Worm (Caenorhabditis elegans): ENCODE data around the gene C17C3.3.

C17C3.3 gene

ce11 chrII:5543476-5544144 lies 17.9 kb upstream of the C17C3.3 start (continued):
- TF ChIP-seq cebp-1 (GFP tag; IDR thresholded peaks at IDR 0.05) (peak; percentile 69), cebp-1 (tag; optimal IDR thresholded peaks at IDR 0.05) (peak; percentile 95), attf-5 (GFP tag; optimal IDR thresholded peaks at IDR 0.05) (peak; percentile 87), lir-1 (GFP tag; conservative IDR thresholded peaks at IDR 0.05) (peak; percentile 89), Y79H2A.3 (GFP tag; conservative IDR thresholded peaks at IDR 0.05) (peak; percentile 68; the same call in 1 of the 2 replicates), mxl-1 (tag; optimal IDR thresholded peaks at IDR 0.05) (peak; percentile 65), nhr-80 (tag; optimal IDR thresholded peaks at IDR 0.05) (peak; percentile 45), die-1 (tag; optimal IDR thresholded peaks at IDR 0.05) (peak; percentile 64), D2030.7 (GFP tag; IDR thresholded peaks at IDR 0.05) (peak; percentile 78), dpff-1 (tag; optimal IDR thresholded peaks at IDR 0.05) (peak; percentile 97), ceh-40 (GFP tag; IDR thresholded peaks at IDR 0.05) (0 out of 2 replicates have a peak, but pooled peaks have one; percentile 79), ceh-58 (GFP tag; IDR thresholded peaks at IDR 0.05) (0 out of 2 replicates have a peak, but pooled peaks have one; percentile 12), C06A6.2 (GFP tag; conservative IDR thresholded peaks at IDR 0.05) (peak; percentile 96), nfyb-1 (GFP tag; IDR thresholded peaks at IDR 0.05) (peak; percentile 98)

ce11 chrII:5544145-5544515 lies 17.4 kb upstream of the C17C3.3 start:
- peak; percentile 25 for TF ChIP-seq F23B12.7 (tag; optimal IDR thresholded peaks at IDR 0.05; ENCODE audit: insufficient read depth)
- no peak for TF ChIP-seq F57A8.1 (GFP tag; optimal IDR thresholded peaks at IDR 0.05)
- peak; percentile 82 for TF ChIP-seq snpc-1.1 (tag; optimal IDR thresholded peaks at IDR 0.05; ENCODE audit: insufficient read depth)
- peak; percentile 98 for TF ChIP-seq attf-6 (GFP tag; IDR thresholded peaks at IDR 0.05)
- TF ChIP-seq B0336.3 (GFP tag; IDR thresholded peaks at IDR 0.05) = peak; percentile 54; the same call in 1 of the 2 replicates
- TF ChIP-seq hsf-1 (GFP tag; IDR thresholded peaks at IDR 0.05) = peak; percentile 11; the same call in 1 of the 2 replicates
- no peak for TF ChIP-seq tbx-9 (tag; optimal IDR thresholded peaks at IDR 0.05; ENCODE audit: borderline replicate concordance)
- no peak for TF ChIP-seq K12H6.12 (tag; optimal IDR thresholded peaks at IDR 0.05)
- TF ChIP-seq C06A6.2 (GFP tag; conservative IDR thresholded peaks at IDR 0.05) = peak; percentile 78
- TF ChIP-seq T26A5.8 (tag; optimal IDR thresholded peaks at IDR 0.05) = no peak
- no peak for TF ChIP-seq T07F8.4 (tag; optimal IDR thresholded peaks at IDR 0.05)
- 0 out of 2 replicates have a peak, but pooled peaks have one; percentile 27 for TF ChIP-seq hmg-20 (GFP tag; IDR thresholded peaks at IDR 0.05)
- peak; percentile 30; the same call in 1 of the 2 replicates for TF ChIP-seq madf-6 (GFP tag; IDR thresholded peaks at IDR 0.05)
- no peak for TF ChIP-seq gei-17 (GFP tag; optimal IDR thresholded peaks at IDR 0.05)
- TF ChIP-seq ceh-27 (GFP tag; optimal IDR thresholded peaks at IDR 0.05) = peak; percentile 50
- TF ChIP-seq mcd-1 (GFP tag; IDR thresholded peaks at IDR 0.05) = peak; percentile 61
- TF ChIP-seq cebp-1 (GFP tag; IDR thresholded peaks at IDR 0.05) = peak; percentile 64
- peak; percentile 60 for TF ChIP-seq cebp-1 (tag; optimal IDR thresholded peaks at IDR 0.05)
- TF ChIP-seq pha-4 (tag; optimal IDR thresholded peaks at IDR 0.05) = peak; percentile 92
- TF ChIP-seq nfya-2 (GFP tag; IDR thresholded peaks at IDR 0.05) = no peak
- no peak for TF ChIP-seq C17E4.6 (GFP tag; IDR thresholded peaks at IDR 0.05)
- TF ChIP-seq attf-3 (GFP tag; conservative IDR thresholded peaks at IDR 0.05) = peak; percentile 49
- peak; percentile 74 for TF ChIP-seq tbp1 (GFP tag; optimal IDR thresholded peaks at IDR 0.05)
- TF ChIP-seq madf-8 (GFP tag; conservative IDR thresholded peaks at IDR 0.05) = no peak
- TF ChIP-seq zim-3 (tag; optimal IDR thresholded peaks at IDR 0.05) = no peak
- TF ChIP-seq F52B5.7 (tag; optimal IDR thresholded peaks at IDR 0.05) = no peak
- TF ChIP-seq attf-5 (GFP tag; optimal IDR thresholded peaks at IDR 0.05) = peak; percentile 34
- TF ChIP-seq ccch-3 (GFP tag; optimal IDR thresholded peaks at IDR 0.05) = no peak
- TF ChIP-seq snpc-4 (GFP tag; optimal IDR thresholded peaks at IDR 0.05) = peak; percentile 93
- peak; percentile 98 to 99 (median 98) for TF ChIP-seq snpc-4 (tag; optimal IDR thresholded peaks at IDR 0.05)
- no peak for TF ChIP-seq F57C9.4 (tag; optimal IDR thresholded peaks at IDR 0.05)
- TF ChIP-seq Y53G8AR.9 (GFP tag; conservative IDR thresholded peaks at IDR 0.05) = peak; percentile 37
- TF ChIP-seq ama-1 (optimal IDR thresholded peaks at IDR 0.05) = peak; percentile 98
- TF ChIP-seq ama-1 (GFP tag; optimal IDR thresholded peaks at IDR 0.05) = no peak
- no peak for TF ChIP-seq ztf-25 (GFP tag; IDR thresholded peaks at IDR 0.05)
- peak; percentile 50 for TF ChIP-seq ztf-22 (GFP tag; optimal IDR thresholded peaks at IDR 0.05)
- peak; percentile 53 for TF ChIP-seq hmg-1.2 (GFP tag; IDR thresholded peaks at IDR 0.05)
